Worm (Caenorhabditis elegans): ENCODE measurements around the gene B0393.4.
A peak's percentile ranks its signal among the peaks of the same experiment; 100 is the strongest.
"Not testable (repeated sequence)": the region's sequence is repeated elsewhere in the genome, so short reads cannot be mapped to it uniquely, and the experiment has no call there.

Gene B0393.4

ce11 chrIII:4745934-4746333, 17.5 kb downstream of the B0393.4 start, which contains the start of gene F17C8.6:
F17C8.6 (minus strand) TSS chrIII:4746034.
- TF ChIP-seq cebp-1 (GFP tag; IDR thresholded peaks at IDR 0.05) (no peak), cebp-1 (tag; optimal IDR thresholded peaks at IDR 0.05) (no peak), gei-17 (GFP tag; optimal IDR thresholded peaks at IDR 0.05) (no peak), ets-4 (GFP tag; optimal IDR thresholded peaks at IDR 0.05) (no peak), K11D2.4 (GFP tag; IDR thresholded peaks at IDR 0.05) (no peak), rec-8 (tag; optimal IDR thresholded peaks at IDR 0.05) (no peak), him-1 (tag; optimal IDR thresholded peaks at IDR 0.05) (no peak), madf-10 (tag; optimal IDR thresholded peaks at IDR 0.05) (no peak), nhr-179 (tag; optimal IDR thresholded peaks at IDR 0.05) (no peak)

ce11 chrIII:4742620-4743019, 20.8 kb downstream of the B0393.4 start, which contains the start of gene twk-6:
twk-6 (plus strand) TSS chrIII:4742920.
- not testable (repeated sequence) for TF ChIP-seq lin-54 (GFP tag; optimal IDR thresholded peaks at IDR 0.05); hrde-1 (tag; optimal IDR thresholded peaks at IDR 0.05; ENCODE audit: borderline replicate concordance); ztf-6 (GFP tag; IDR thresholded peaks at IDR 0.05)

ce11 chrIII:4740820-4741219, 22.6 kb downstream of the B0393.4 start:
- TF ChIP-seq cebp-1 (GFP tag; IDR thresholded peaks at IDR 0.05) (no peak), cebp-1 (tag; optimal IDR thresholded peaks at IDR 0.05) (peak; percentile 48), sdz-38 (tag; optimal IDR thresholded peaks at IDR 0.05) (no peak), nhr-80 (tag; optimal IDR thresholded peaks at IDR 0.05) (peak; percentile 32)

ce11 chrIII:4739975-4740374, 23.4 kb downstream of the B0393.4 start, which contains the start of gene ras-2:
ras-2 (minus strand) TSS chrIII:4740075.
- TF ChIP-seq nhr-80 (tag; optimal IDR thresholded peaks at IDR 0.05), result no peak
- TF ChIP-seq bed-2 (GFP tag; IDR thresholded peaks at IDR 0.05), result no peak
- TF ChIP-seq F23B12.7 (tag; optimal IDR thresholded peaks at IDR 0.05; ENCODE audit: insufficient read depth), result no peak
- TF ChIP-seq die-1 (tag; optimal IDR thresholded peaks at IDR 0.05), result no peak
- TF ChIP-seq F49E8.2 (tag; optimal IDR thresholded peaks at IDR 0.05; ENCODE audit: insufficient read depth), result no peak

ce11 chrIII:4735443-4735842, 28.0 kb downstream of the B0393.4 start, which contains the start of gene F17C8.7:
F17C8.7 (plus strand) TSS chrIII:4735743.
- TF ChIP-seq hlh-12 (tag; optimal IDR thresholded peaks at IDR 0.05) (no peak), madf-10 (tag; optimal IDR thresholded peaks at IDR 0.05) (no peak), ztf-26 (tag; optimal IDR thresholded peaks at IDR 0.05) (no peak), nhr-90 (tag; optimal IDR thresholded peaks at IDR 0.05) (no peak), ceh-79 (tag; optimal IDR thresholded peaks at IDR 0.05) (no peak), F22D6.2 (tag; optimal IDR thresholded peaks at IDR 0.05) (no peak), xnd-1 (tag; optimal IDR thresholded peaks at IDR 0.05) (no peak), bed-2 (GFP tag; IDR thresholded peaks at IDR 0.05) (no peak), tlf-1 (GFP tag; optimal IDR thresholded peaks at IDR 0.05) (no peak), T07F8.4 (tag; optimal IDR thresholded peaks at IDR 0.05) (no peak), ceh-58 (GFP tag; IDR thresholded peaks at IDR 0.05) (no peak)

- no peak for TF ChIP-seq snpc-3.4 (tag; optimal IDR thresholded peaks at IDR 0.05)
- TF ChIP-seq Y67H2A.10 (GFP tag; conservative IDR thresholded peaks at IDR 0.05), result no peak
- no peak for TF ChIP-seq rpc-1 (optimal IDR thresholded peaks at IDR 0.05)
- TF ChIP-seq rpc-1 (tag; optimal IDR thresholded peaks at IDR 0.05), result no peak
- TF ChIP-seq F57C9.4 (tag; optimal IDR thresholded peaks at IDR 0.05), result no peak
- TF ChIP-seq madf-6 (GFP tag; IDR thresholded peaks at IDR 0.05), result no peak
- TF ChIP-seq ztf-3 (GFP tag; optimal IDR thresholded peaks at IDR 0.05), result no peak
- no peak for TF ChIP-seq pbrm-1 (GFP tag; IDR thresholded peaks at IDR 0.05)
- TF ChIP-seq madf-8 (GFP tag; conservative IDR thresholded peaks at IDR 0.05), result no peak
- no peak for TF ChIP-seq hlh-26 (GFP tag; conservative IDR thresholded peaks at IDR 0.05)
- TF ChIP-seq nhr-90 (tag; optimal IDR thresholded peaks at IDR 0.05), result no peak
- TF ChIP-seq ekl-4 (GFP tag; IDR thresholded peaks at IDR 0.05), result no peak
- TF ChIP-seq zim-3 (tag; optimal IDR thresholded peaks at IDR 0.05), result no peak
- TF ChIP-seq cebp-1 (GFP tag; IDR thresholded peaks at IDR 0.05), result no peak
- TF ChIP-seq cebp-1 (tag; optimal IDR thresholded peaks at IDR 0.05), result no peak
- TF ChIP-seq ztf-26 (tag; optimal IDR thresholded peaks at IDR 0.05), result no peak
- TF ChIP-seq hsf-1 (GFP tag; IDR thresholded peaks at IDR 0.05), result no peak
- no peak for TF ChIP-seq gei-17 (GFP tag; optimal IDR thresholded peaks at IDR 0.05)
- no peak for TF ChIP-seq efl-1 (GFP tag; optimal IDR thresholded peaks at IDR 0.05)
Measured at ce11 chrIII:4734056-4734455, 29.4 kb downstream of the B0393.4 start, which contains the start of gene F17C8.9. F17C8.9 (plus strand) TSS chrIII:4734356.

Data from whole organism, young adult.